Worm (Caenorhabditis elegans): ENCODE results near the gene spp-6.

DNA sequence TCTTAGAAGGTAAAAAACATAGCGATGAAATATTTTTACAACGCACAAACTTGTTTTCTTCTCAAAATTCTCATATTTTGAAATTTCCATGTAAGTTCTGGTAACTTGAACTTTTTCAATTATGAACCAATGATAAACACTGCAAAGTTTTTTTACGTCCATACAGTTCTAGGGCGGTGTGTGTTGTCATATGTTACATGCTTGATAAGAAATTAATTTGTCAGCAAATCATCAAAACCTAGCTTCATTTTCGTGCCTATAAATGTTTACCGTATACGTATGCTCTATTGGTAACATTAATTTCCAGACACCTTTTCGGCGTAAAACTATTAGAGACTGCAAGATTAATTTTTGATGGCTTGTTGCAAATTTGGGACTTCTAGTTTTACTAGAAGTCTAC, 26.1 kb downstream of the spp-6 start:
- TF ChIP-seq grh-1 (GFP tag; IDR thresholded peaks at IDR 0.05) = no peak
- no peak for TF ChIP-seq Y116A8C.19 (tag; optimal IDR thresholded peaks at IDR 0.05; ENCODE audit: borderline replicate concordance)
- TF ChIP-seq aha-1 (tag; optimal IDR thresholded peaks at IDR 0.05) = no peak
- no peak for TF ChIP-seq unc-130 (tag; optimal IDR thresholded peaks at IDR 0.05)
- no peak for TF ChIP-seq ama-1 (optimal IDR thresholded peaks at IDR 0.05)
- TF ChIP-seq sup-37 (GFP tag; optimal IDR thresholded peaks at IDR 0.05) = no peak
- no peak for TF ChIP-seq nhr-76 (tag; optimal IDR thresholded peaks at IDR 0.05)
- TF ChIP-seq unc-62 (GFP tag; optimal IDR thresholded peaks at IDR 0.05) = no peak
